Worm (Caenorhabditis elegans): ENCODE measurements around the gene C33H5.16.
A peak's percentile ranks its signal among the peaks of the same experiment; 100 is the strongest.

C33H5.16 gene

DNA sequence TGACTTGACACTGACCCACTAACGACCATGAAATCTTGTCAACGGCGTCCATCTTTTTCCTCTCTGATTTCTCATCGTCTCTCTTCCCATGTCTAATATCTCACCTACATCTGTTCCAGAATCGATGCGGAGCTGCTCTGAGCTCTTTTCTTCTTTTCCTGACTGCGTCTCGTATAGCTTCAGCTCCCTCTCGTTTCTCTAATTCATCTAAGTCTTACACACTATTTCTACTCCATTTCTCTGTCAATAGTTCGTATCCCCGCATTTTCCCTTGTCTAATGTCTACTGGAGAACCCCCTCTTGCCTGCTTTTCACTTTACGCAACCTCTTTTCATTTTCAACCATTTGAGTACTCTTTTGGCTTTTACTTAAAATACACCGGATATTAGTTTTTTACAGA lies 14.7 kb upstream of the C33H5.16 start, which contains the start of gene ric-3 (continued):
- peak; percentile 22 for TF ChIP-seq mef-2 (tag; optimal IDR thresholded peaks at IDR 0.05)
- peak; percentile 87 for TF ChIP-seq nhr-71 (tag; optimal IDR thresholded peaks at IDR 0.05)
- no peak for TF ChIP-seq mdl-1 (tag; optimal IDR thresholded peaks at IDR 0.05)
- TF ChIP-seq nhr-28 (tag; optimal IDR thresholded peaks at IDR 0.05): no peak
- peak; percentile 50 for TF ChIP-seq nhr-20 (tag; optimal IDR thresholded peaks at IDR 0.05)
- peak; percentile 56; the same call in 1 of the 2 replicates for TF ChIP-seq isw-1 (GFP tag; IDR thresholded peaks at IDR 0.05)
- no peak for TF ChIP-seq nhr-76 (tag; optimal IDR thresholded peaks at IDR 0.05)
- peak; percentile 81 for TF ChIP-seq dsc-1 (tag; optimal IDR thresholded peaks at IDR 0.05)
- TF ChIP-seq ztf-4 (tag; optimal IDR thresholded peaks at IDR 0.05): no peak
- no peak for TF ChIP-seq efl-3 (GFP tag; optimal IDR thresholded peaks at IDR 0.05)
- TF ChIP-seq zag-1 (tag; optimal IDR thresholded peaks at IDR 0.05): peak; percentile 23
- TF ChIP-seq ama-1 (optimal IDR thresholded peaks at IDR 0.05): no peak
- TF ChIP-seq nhr-19 (GFP tag; conservative IDR thresholded peaks at IDR 0.05): peak; percentile 63
- peak; percentile 68 to 78 for TF ChIP-seq efl-1 (optimal IDR thresholded peaks at IDR 0.05)
- TF ChIP-seq efl-1 (GFP tag; optimal IDR thresholded peaks at IDR 0.05 in 1 of 2): peak; percentile 32 to 95
- TF ChIP-seq nhr-85 (tag): peak; percentile 49
- TF ChIP-seq C04F5.9 (tag; optimal IDR thresholded peaks at IDR 0.05): no peak
- TF ChIP-seq irx-1 (tag; optimal IDR thresholded peaks at IDR 0.05): peak; percentile 48
- TF ChIP-seq tlp-1 (tag; optimal IDR thresholded peaks at IDR 0.05): no peak
- TF ChIP-seq elt-2 (tag; optimal IDR thresholded peaks at IDR 0.05): no peak
- peak; percentile 76 for TF ChIP-seq unc-86 (tag; optimal IDR thresholded peaks at IDR 0.05)
- no peak for TF ChIP-seq unc-62 (GFP tag; optimal IDR thresholded peaks at IDR 0.05)
- peak; percentile 84 for TF ChIP-seq fkh-8 (tag; optimal IDR thresholded peaks at IDR 0.05)
- peak; percentile 23 for TF ChIP-seq snpc-4 (tag; optimal IDR thresholded peaks at IDR 0.05)
- TF ChIP-seq jun-1 (tag; optimal IDR thresholded peaks at IDR 0.05): peak; percentile 54

DNA sequence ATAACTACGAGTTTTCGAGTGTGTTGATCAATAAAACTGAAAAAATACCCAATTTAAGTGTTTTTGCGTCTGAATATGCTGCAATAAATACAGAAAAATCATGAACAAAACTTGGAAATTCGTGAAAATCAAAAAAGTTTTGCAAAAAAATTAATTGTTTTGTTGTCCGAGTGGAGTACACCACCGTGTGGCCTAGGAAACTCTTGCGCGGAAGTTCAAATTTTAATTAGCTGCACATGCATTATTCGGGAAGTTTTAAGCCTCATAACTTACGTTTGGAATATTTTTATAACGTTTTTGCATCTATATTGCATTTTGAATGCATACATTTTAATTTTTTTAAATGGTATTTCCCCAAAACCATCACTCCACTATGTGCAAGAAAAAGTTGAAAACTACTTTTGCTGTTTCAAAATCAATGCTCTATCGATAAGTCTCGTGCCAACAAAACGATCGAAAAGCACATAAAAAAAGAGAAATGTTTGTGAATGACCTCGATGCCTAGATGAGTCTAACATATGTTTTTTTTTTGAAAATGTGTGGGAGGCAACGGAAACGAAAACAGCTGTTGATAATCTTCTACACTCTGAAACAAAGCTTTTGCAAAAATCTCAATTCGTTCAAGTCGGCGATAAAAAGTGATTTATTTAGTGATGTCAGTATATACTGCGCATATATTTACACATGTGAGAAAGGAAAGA lies 13.4 kb upstream of the C33H5.16 start:
- TF ChIP-seq pqm-1 (tag; optimal IDR thresholded peaks at IDR 0.05) (no peak), pag-3 (tag; optimal IDR thresholded peaks at IDR 0.05; ENCODE audit: borderline replicate concordance, insufficient read depth) (no peak), snu-23 (GFP tag; optimal IDR thresholded peaks at IDR 0.05) (peak; percentile 44), nhr-84 (tag; optimal IDR thresholded peaks at IDR 0.05) (no peak), sptf-1 (tag; optimal IDR thresholded peaks at IDR 0.05) (no peak), nhr-77 (tag; optimal IDR thresholded peaks at IDR 0.05) (no peak), tbx-2 (tag; optimal IDR thresholded peaks at IDR 0.05) (peak; percentile 51), grh-1 (GFP tag; IDR thresholded peaks at IDR 0.05) (peak; percentile 73), lsy-2 (tag; optimal IDR thresholded peaks at IDR 0.05) (peak; percentile 10 to 53), tlp-1 (tag; optimal IDR thresholded peaks at IDR 0.05) (no peak), isw-1 (GFP tag; IDR thresholded peaks at IDR 0.05) (peak; percentile 5; the same call in 1 of the 2 replicates), ceh-8 (GFP tag; optimal IDR thresholded peaks at IDR 0.05) (no peak), egl-13 (tag; optimal IDR thresholded peaks at IDR 0.05) (peak; percentile 35), lin-15B (tag; optimal IDR thresholded peaks at IDR 0.05) (no peak), mab-9 (GFP tag; IDR thresholded peaks at IDR 0.05) (no peak; the same call in 1 of the 2 replicates), elt-3 (tag; optimal IDR thresholded peaks at IDR 0.05) (peak in 1 of 6 experiments; percentile 2), zip-4 (GFP tag; optimal IDR thresholded peaks at IDR 0.05) (no peak), efl-3 (GFP tag; optimal IDR thresholded peaks at IDR 0.05) (no peak), xbp-1 (tag; optimal IDR thresholded peaks at IDR 0.05) (peak; percentile 49), hlh-17 (GFP tag; optimal IDR thresholded peaks at IDR 0.05; ENCODE audit: borderline replicate concordance) (no peak), lin-35 (GFP tag; optimal IDR thresholded peaks at IDR 0.05) (peak; percentile 74 to 93), nhr-28 (tag; optimal IDR thresholded peaks at IDR 0.05) (no peak), rnt-1 (tag; optimal IDR thresholded peaks at IDR 0.05) (peak; percentile 86), skn-1 (tag; optimal IDR thresholded peaks at IDR 0.05) (peak; percentile 5), lin-39 (tag; optimal IDR thresholded peaks at IDR 0.05) (no peak), nhr-19 (GFP tag; conservative IDR thresholded peaks at IDR 0.05) (peak; percentile 44), irx-1 (tag; optimal IDR thresholded peaks at IDR 0.05) (peak; percentile 69), fos-1 (tag; optimal IDR thresholded peaks at IDR 0.05) (no peak), snpc-4 (tag; optimal IDR thresholded peaks at IDR 0.05) (no peak), blmp-1 (tag; optimal IDR thresholded peaks at IDR 0.05) (peak; percentile 28), vab-15 (tag; optimal IDR thresholded peaks at IDR 0.05) (no peak), jun-1 (tag; optimal IDR thresholded peaks at IDR 0.05) (no peak), unc-130 (tag; optimal IDR thresholded peaks at IDR 0.05) (peak; percentile 3), sox-4 (tag; optimal IDR thresholded peaks at IDR 0.05) (peak; percentile 64)

Data from whole organism, L1 larva.